Worm (Caenorhabditis elegans) whole organism, early embryonic: ENCODE measurements around the gene ZK354.6.

Experiments used
- B0310.2 ChIP-seq: sonication (generic microtip); optimal IDR thresholded peaks from 2 replicates; lab custom pipeline; 2016; ENCODE audit warnings: mild to moderate bottlenecking, missing genetic modification characterization, missing compliant biosample characterization
- F13C5.2 ChIP-seq: sonication (generic microtip); optimal IDR thresholded peaks from 2 replicates; lab custom pipeline; 2017; ENCODE audit warnings: mild to moderate bottlenecking, missing genetic modification characterization, inconsistent platforms, missing compliant biosample characterization
- aly-1 ChIP-seq: sonication (generic microtip); optimal IDR thresholded peaks from 2 replicates; lab custom pipeline; 2016; ENCODE audit warnings: missing genetic modification characterization, missing compliant biosample characterization
- ama-1 ChIP-seq: fragments of 150-350 bp; optimal IDR thresholded peaks from 2 replicates; lab custom pipeline; 2014
- ceh-13 ChIP-seq: fragments of 200-800 bp; sonication (Bioruptor generic); optimal IDR thresholded peaks from 2 replicates; lab custom pipeline; 2018; ENCODE audit warnings: mild to moderate bottlenecking, missing genetic modification characterization, missing compliant biosample characterization
- ceh-36 ChIP-seq: sonication (generic microtip); optimal IDR thresholded peaks from 2 replicates; lab custom pipeline; 2016; ENCODE audit warnings: missing genetic modification characterization, inconsistent platforms, missing compliant biosample characterization
- ets-7 ChIP-seq: sonication (generic microtip); optimal IDR thresholded peaks from 2 replicates; lab custom pipeline; 2016; ENCODE audit warnings: missing genotype, missing genetic modification characterization, missing compliant biosample characterization
- flt-1 ChIP-seq: fragments of 200-800 bp; sonication (Bioruptor generic); IDR thresholded peaks from 2 replicates; pipeline ENCODE4 v1.3.6; 2022; ENCODE audit warnings: missing genetic modification characterization, missing compliant biosample characterization
- hmbx-1 ChIP-seq: sonication (generic microtip); optimal IDR thresholded peaks from 2 replicates; lab custom pipeline; 2016; ENCODE audit warnings: mild to moderate bottlenecking, missing genetic modification characterization, missing compliant biosample characterization
- hmg-4 ChIP-seq: fragments of 200-800 bp; sonication (Bioruptor generic); optimal IDR thresholded peaks from 2 replicates; lab custom pipeline; 2018; ENCODE audit warnings: mild to moderate bottlenecking, missing genetic modification characterization, missing compliant biosample characterization
- hnd-1 ChIP-seq: sonication (generic microtip); optimal IDR thresholded peaks from 2 replicates; lab custom pipeline; 2016; ENCODE audit warnings: missing genetic modification characterization, missing compliant biosample characterization
- pes-1 ChIP-seq: fragments of 200-800 bp; sonication (Bioruptor generic); IDR thresholded peaks from 2 replicates; pipeline ENCODE4 v1.3.6; 2022; ENCODE audit warnings: missing genetic modification reagents, missing genetic modification characterization, missing compliant biosample characterization
- scrt-1 ChIP-seq: fragments of 200-800 bp; sonication (Bioruptor generic); IDR thresholded peaks from 2 replicates; pipeline ENCODE4 v1.3.6; 2022; ENCODE audit warnings: missing genetic modification characterization, missing compliant biosample characterization
- sea-1 ChIP-seq: fragments of 200-800 bp; sonication (Bioruptor generic); conservative IDR thresholded peaks from 2 replicates; pipeline ENCODE4 v1.3.6; 2022; ENCODE audit warnings: missing genetic modification characterization, missing compliant biosample characterization
- tbx-11 ChIP-seq: fragments of 200-800 bp; sonication (Bioruptor generic); IDR thresholded peaks from 2 replicates; pipeline ENCODE4 v1.3.6; 2022; ENCODE audit warnings: missing genetic modification characterization, missing compliant biosample characterization
- tbx-37 ChIP-seq: fragments of 200-800 bp; sonication (Bioruptor generic); conservative IDR thresholded peaks from 2 replicates; pipeline ENCODE4 v1.3.6; 2022; ENCODE audit warnings: missing genetic modification reagents, missing genetic modification characterization, missing compliant biosample characterization
- tra-4 ChIP-seq: sonication (generic microtip); optimal IDR thresholded peaks from 2 replicates; lab custom pipeline; 2017; ENCODE audit warnings: missing genetic modification characterization, missing compliant biosample characterization

Gene ZK354.6

DNA sequence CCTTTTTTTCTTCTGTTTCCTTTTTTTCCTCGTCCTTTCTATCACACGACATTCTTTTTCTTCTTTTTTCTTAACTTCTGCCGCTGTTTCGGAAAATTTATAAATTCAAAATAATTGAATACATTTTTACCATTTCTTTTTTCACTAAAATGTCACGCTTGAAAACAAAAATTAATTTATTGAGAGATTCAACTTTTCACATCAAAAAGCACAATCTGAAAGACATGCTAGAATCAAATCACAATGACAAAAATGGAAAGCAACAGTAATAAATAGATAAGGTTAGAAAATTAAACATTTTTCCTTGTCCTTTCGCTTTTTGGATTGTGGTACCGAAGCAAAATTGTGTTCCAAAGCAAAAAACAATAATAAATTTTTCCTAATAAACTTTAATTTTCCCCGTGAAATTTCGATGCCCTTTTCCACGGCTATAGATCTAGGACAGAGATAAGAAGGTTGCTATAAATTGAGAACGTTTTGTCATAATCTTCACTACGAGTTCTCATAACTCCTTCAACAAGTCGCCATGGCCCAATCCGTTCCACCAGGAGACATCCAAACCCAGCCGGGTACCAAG lies at the start of gene ZK354.6, which contains the start of gene msp-113:
Gene ZK354.6, minus strand, starts transcription at position 101 of the 577 bp plus-strand sequence.
Gene msp-113, plus strand, starts transcription at position 527 of the 577 bp plus-strand sequence.
- TF ChIP-seq B0310.2 (tag; lab: Kevin White, UChicago) (no peak), ceh-13 (GFP tag; lab: Kevin White, UChicago) (no peak), hmg-4 (GFP tag; lab: Kevin White, UChicago) (no peak), tbx-11 (GFP tag; lab: Robert Waterston, UW) (no peak), F13C5.2 (no peak), tbx-37 (no peak), ets-7 (tag; lab: Kevin White, UChicago) (no peak), scrt-1 (GFP tag; lab: Robert Waterston, UW) (no peak), flt-1 (GFP tag; lab: Robert Waterston, UW) (no peak), hmbx-1 (no peak), aly-1 (tag; lab: Kevin White, UChicago) (no peak), sea-1 (GFP tag; lab: Robert Waterston, UW) (no peak), ceh-36 (tag; lab: Kevin White, UChicago) (no peak)

DNA sequence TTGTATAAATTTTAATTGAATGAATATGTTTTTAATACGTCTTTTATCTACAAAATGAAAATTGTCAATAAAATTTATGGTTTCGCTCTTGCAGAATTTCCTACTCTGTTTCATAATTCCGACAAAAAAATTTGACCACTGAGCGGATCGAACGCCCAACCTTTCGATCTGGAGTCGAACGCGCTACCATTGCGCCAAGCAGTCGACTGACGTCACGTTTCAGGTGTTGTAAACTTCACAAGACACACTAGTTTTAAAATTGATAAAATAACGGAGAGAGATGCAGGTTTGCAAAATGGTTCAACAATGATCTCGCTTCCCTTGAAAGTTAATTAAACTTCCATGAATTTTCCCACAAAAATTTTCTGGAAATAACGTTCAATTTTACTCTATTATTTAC lies 46.8 kb upstream of the ZK354.6 start:
- no peak for TF ChIP-seq aly-1 (tag; lab: Kevin White, UChicago)
- no peak for TF ChIP-seq ceh-36 (tag; lab: Kevin White, UChicago)
- TF ChIP-seq ama-1 (lab: Kevin White, UChicago): no peak
- no peak for TF ChIP-seq hmg-4 (GFP tag; lab: Kevin White, UChicago)
- no peak for TF ChIP-seq tbx-37
- no peak for TF ChIP-seq pes-1
- no peak for TF ChIP-seq hnd-1 (tag; lab: Kevin White, UChicago)
- TF ChIP-seq scrt-1 (GFP tag; lab: Robert Waterston, UW): no peak
- no peak for TF ChIP-seq F13C5.2
- TF ChIP-seq hmbx-1: no peak
- no peak for TF ChIP-seq B0310.2 (tag; lab: Kevin White, UChicago)
- no peak for TF ChIP-seq ceh-13 (GFP tag; lab: Kevin White, UChicago)
- no peak for TF ChIP-seq flt-1 (GFP tag; lab: Robert Waterston, UW)
- TF ChIP-seq tbx-11 (GFP tag; lab: Robert Waterston, UW): no peak
- TF ChIP-seq tra-4 (tag; lab: Kevin White, UChicago): no peak
- no peak for TF ChIP-seq sea-1 (GFP tag; lab: Robert Waterston, UW)
- no peak for TF ChIP-seq ets-7 (tag; lab: Kevin White, UChicago)

DNA sequence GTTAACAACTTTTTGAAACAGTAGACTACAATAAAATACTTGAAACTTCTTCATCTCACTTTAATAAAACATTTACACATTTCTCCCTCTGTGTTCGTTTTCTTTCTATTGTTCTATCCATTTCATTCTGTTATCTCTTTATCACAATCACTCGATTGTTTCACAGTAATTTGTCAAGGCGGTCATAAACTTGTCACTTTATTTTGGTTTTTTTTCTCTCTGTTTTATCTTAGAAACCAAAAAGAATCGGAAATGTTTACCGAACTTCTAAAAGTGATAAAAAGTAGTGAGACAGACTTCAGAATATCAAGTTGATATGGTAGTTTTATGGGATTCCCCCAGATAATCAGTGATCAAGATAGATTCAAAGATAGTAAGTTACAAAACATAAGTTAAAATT lies 41.9 kb upstream of the ZK354.6 start, which contains the start of gene Y4C6B.2:
Gene Y4C6B.2, plus strand, starts transcription at position 320 of the 400 bp plus-strand sequence.
- TF ChIP-seq ama-1 (lab: Kevin White, UChicago): no peak
- TF ChIP-seq flt-1 (GFP tag; lab: Robert Waterston, UW): no peak

DNA sequence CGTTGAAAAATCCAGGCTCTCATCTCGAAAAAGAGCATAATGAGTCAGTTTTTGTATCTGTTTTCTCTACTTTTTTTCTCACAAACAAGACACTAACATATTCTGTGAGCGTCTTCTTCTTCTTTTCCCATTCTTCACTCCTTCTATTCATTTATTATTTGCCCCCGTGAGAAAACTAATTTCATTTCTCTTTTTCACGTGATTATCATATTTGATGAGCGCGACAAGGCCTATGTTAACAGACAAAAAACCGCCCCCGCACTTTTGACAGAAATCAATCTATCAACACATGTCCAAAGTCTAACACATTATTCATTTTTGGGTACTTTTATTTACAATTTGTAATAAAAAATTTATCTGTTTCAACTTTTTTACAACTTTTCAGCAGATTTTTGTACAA lies 40.3 kb upstream of the ZK354.6 start:
- TF ChIP-seq aly-1 (tag; lab: Kevin White, UChicago) (no peak), tbx-11 (GFP tag; lab: Robert Waterston, UW) (no peak), sea-1 (GFP tag; lab: Robert Waterston, UW) (no peak), pes-1 (no peak), hnd-1 (tag; lab: Kevin White, UChicago) (no peak), hmg-4 (GFP tag; lab: Kevin White, UChicago) (no peak), tbx-37 (no peak), B0310.2 (tag; lab: Kevin White, UChicago) (no peak), tra-4 (tag; lab: Kevin White, UChicago) (no peak), ets-7 (tag; lab: Kevin White, UChicago) (no peak), ceh-13 (GFP tag; lab: Kevin White, UChicago) (no peak), flt-1 (GFP tag; lab: Robert Waterston, UW) (no peak), scrt-1 (GFP tag; lab: Robert Waterston, UW) (no peak), hmbx-1 (no peak), F13C5.2 (no peak), ama-1 (lab: Kevin White, UChicago) (no peak), ceh-36 (tag; lab: Kevin White, UChicago) (no peak)

DNA sequence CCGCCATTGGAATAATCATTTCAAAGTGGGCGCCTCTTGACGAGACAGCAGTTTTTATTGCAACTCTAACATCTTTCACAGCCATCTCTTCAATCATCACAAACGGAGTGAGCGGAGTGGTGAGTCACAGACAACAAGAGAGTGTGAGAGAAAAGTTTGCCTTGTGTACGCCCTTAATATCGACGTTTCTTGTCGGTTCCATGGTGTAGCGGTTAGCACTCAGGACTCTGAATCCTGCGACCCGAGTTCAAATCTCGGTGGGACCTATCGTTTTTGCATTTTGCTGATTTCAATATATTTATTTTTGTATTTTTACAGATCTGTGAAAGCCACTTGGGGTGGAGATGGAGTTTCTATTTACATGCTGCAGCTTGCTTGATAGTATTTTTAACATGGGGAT lies 37.2 kb upstream of the ZK354.6 start:
- TF ChIP-seq ets-7 (tag; lab: Kevin White, UChicago) (peak; percentile 19), B0310.2 (tag; lab: Kevin White, UChicago) (peak; percentile 6), F13C5.2 (peak; percentile 65), hmg-4 (GFP tag; lab: Kevin White, UChicago) (no peak), tbx-37 (peak; percentile 57; the same call in 1 of the 2 replicates), pes-1 (peak; percentile 85; the same call in 1 of the 2 replicates), hnd-1 (tag; lab: Kevin White, UChicago) (peak; percentile 57), tbx-11 (GFP tag; lab: Robert Waterston, UW) (peak; percentile 72), hmbx-1 (no peak), flt-1 (GFP tag; lab: Robert Waterston, UW) (0 out of 2 replicates have a peak, but pooled peaks have one; percentile 66)

DNA sequence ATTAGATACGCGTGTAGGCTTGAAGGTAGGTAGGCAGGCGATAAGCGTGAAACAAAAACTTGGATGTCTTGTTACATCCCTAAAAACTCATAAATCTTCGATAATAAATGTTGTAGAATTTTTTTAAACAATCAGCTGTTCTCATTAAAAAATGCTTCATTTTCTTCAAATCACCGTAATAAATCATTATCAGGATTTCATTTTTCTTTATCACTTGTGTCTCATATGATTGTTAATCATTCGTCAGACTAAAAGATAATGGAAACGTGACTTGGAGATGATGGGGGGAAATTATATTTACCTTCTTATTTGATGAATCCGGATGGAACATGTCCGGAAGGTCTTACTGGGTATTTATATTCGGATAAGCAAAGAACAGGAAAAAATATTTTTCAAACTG lies 36.1 kb upstream of the ZK354.6 start:
- TF ChIP-seq hmbx-1 (no peak), F13C5.2 (no peak), sea-1 (GFP tag; lab: Robert Waterston, UW) (no peak), scrt-1 (GFP tag; lab: Robert Waterston, UW) (no peak), ets-7 (tag; lab: Kevin White, UChicago) (no peak), tbx-37 (no peak), tbx-11 (GFP tag; lab: Robert Waterston, UW) (no peak), aly-1 (tag; lab: Kevin White, UChicago) (no peak), ceh-36 (tag; lab: Kevin White, UChicago) (no peak)

DNA sequence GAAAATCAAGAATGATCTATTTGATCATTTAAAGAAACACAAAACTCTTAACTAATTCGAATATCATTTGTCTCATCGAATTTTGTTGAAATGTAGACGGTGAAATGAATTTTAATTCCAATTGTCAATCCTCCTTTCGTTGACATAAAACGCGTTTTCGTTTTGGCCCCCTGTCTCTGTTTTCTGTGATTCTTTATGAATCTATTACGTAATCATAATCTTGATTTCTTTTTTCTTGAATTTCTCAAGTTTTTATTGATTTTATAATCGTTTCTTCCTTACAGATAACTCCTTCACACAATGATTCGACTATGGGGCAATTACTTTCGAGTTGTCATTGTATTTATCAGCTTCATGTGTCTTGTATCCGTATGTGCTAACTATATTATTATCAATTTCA lies 34.8 kb upstream of the ZK354.6 start, which contains the start of gene Y4C6B.3:
Gene Y4C6B.3, plus strand, starts transcription at position 301 of the 400 bp plus-strand sequence.
- TF ChIP-seq hmg-4 (GFP tag; lab: Kevin White, UChicago) (no peak), B0310.2 (tag; lab: Kevin White, UChicago) (no peak), pes-1 (no peak), hmbx-1 (no peak), tra-4 (tag; lab: Kevin White, UChicago) (no peak), flt-1 (GFP tag; lab: Robert Waterston, UW) (no peak), ama-1 (lab: Kevin White, UChicago) (no peak), aly-1 (tag; lab: Kevin White, UChicago) (no peak), F13C5.2 (no peak), scrt-1 (GFP tag; lab: Robert Waterston, UW) (no peak)
